Fruit fly (Drosophila melanogaster) whole organism, embryonic: Measurements from ENCODE around the gene CG14153.

ENCODE experiments used
- Abd-B ChIP-seq: fragments of 200-800 bp; sonication (Bioruptor generic); optimal IDR thresholded peaks from 2 replicates; lab custom pipeline; 2018; ENCODE audit warnings: missing biosample characterization, mild to moderate bottlenecking, missing genetic modification characterization, moderate library complexity
- Awh ChIP-seq: fragments of 200-800 bp; sonication (Bioruptor generic); IDR thresholded peaks from 2 replicates; pipeline ENCODE4, ENCODE4 v1.3.6; 2022; ENCODE audit warnings: missing biosample characterization, missing genetic modification characterization
- CG10654 ChIP-seq: fragments of 200-800 bp; sonication (Bioruptor generic); optimal IDR thresholded peaks from 2 replicates; lab custom pipeline; 2016; ENCODE audit warnings: missing biosample characterization, missing genetic modification characterization
- CG12391 ChIP-seq: fragments of 200-800 bp; sonication (Bioruptor generic); optimal IDR thresholded peaks from 3 replicates; lab custom pipeline; 2018; ENCODE audit warnings: missing biosample characterization, mild to moderate bottlenecking, missing genetic modification characterization, moderate library complexity
- CG13894 ChIP-seq: fragments of 200-800 bp; sonication (Bioruptor generic); optimal IDR thresholded peaks from 3 replicates; lab custom pipeline; 2018; ENCODE audit warnings: missing biosample characterization, mild to moderate bottlenecking, missing genetic modification characterization, moderate library complexity
- CG14441 ChIP-seq: fragments of 200-800 bp; sonication (Bioruptor generic); IDR thresholded peaks from 2 replicates; pipeline ENCODE4 v1.3.6; 2022; ENCODE audit warnings: missing biosample characterization, missing genetic modification characterization
- CG14667 ChIP-seq: fragments of 200-800 bp; sonication (Bioruptor generic); IDR thresholded peaks from 2 replicates; pipeline ENCODE4 v1.3.6; 2022; ENCODE audit warnings: missing biosample characterization, missing genetic modification characterization
- CG14965 ChIP-seq: fragments of 200-800 bp; sonication (Bioruptor generic); optimal IDR thresholded peaks from 2 replicates; lab custom pipeline; 2016; ENCODE audit warnings: missing biosample characterization, missing genetic modification characterization, borderline replicate concordance
- CG15073 ChIP-seq: fragments of 200-800 bp; sonication (Bioruptor generic); optimal IDR thresholded peaks from 2 replicates; lab custom pipeline; 2016; ENCODE audit warnings: missing biosample characterization, missing genetic modification characterization
- CG17328 ChIP-seq: fragments of 200-800 bp; sonication (Bioruptor generic); IDR thresholded peaks from 2 replicates; pipeline ENCODE4 v1.3.6; 2022; ENCODE audit warnings: missing biosample characterization, missing genetic modification characterization
- CG17361 ChIP-seq: fragments of 200-800 bp; sonication (Bioruptor generic); IDR thresholded peaks from 3 replicates; pipeline ENCODE4 v1.3.6; 2022; ENCODE audit warnings: missing biosample characterization, missing genetic modification characterization
- CG17912 ChIP-seq: fragments of 200-800 bp; sonication (Bioruptor generic); optimal IDR thresholded peaks from 2 replicates; lab custom pipeline; 2018; ENCODE audit warnings: missing biosample characterization, mild to moderate bottlenecking, missing genetic modification characterization
- CG18619 ChIP-seq: fragments of 200-800 bp; sonication (Bioruptor generic); optimal IDR thresholded peaks from 3 replicates; lab custom pipeline; 2017; ENCODE audit warnings: missing biosample characterization, mild to moderate bottlenecking, missing genetic modification characterization
- CG34224 ChIP-seq: fragments of 200-800 bp; sonication (Bioruptor generic); IDR thresholded peaks from 3 replicates; pipeline ENCODE4 v1.3.6; 2022; ENCODE audit warnings: missing biosample characterization, missing genetic modification characterization; ENCODE audit not compliant: partially characterized antibody
- CG4730 ChIP-seq: fragments of 200-800 bp; sonication (Bioruptor generic); IDR thresholded peaks from 2 replicates; pipeline ENCODE4 v1.3.6; 2022; ENCODE audit warnings: missing biosample characterization, missing genetic modification characterization
- CG4820 ChIP-seq: fragments of 200-800 bp; sonication (Bioruptor generic); optimal IDR thresholded peaks from 3 replicates; lab custom pipeline; 2016; ENCODE audit warnings: missing biosample characterization, missing genetic modification characterization
- CG5180 ChIP-seq: fragments of 200-800 bp; sonication (Bioruptor generic); optimal IDR thresholded peaks from 3 replicates; lab custom pipeline; 2017; ENCODE audit warnings: missing biosample characterization, missing genetic modification characterization, mild to moderate bottlenecking, moderate library complexity, missing genetic modification reagents
- CG6765 ChIP-seq: fragments of 200-800 bp; sonication (Bioruptor generic); optimal IDR thresholded peaks from 3 replicates; lab custom pipeline; 2017; ENCODE audit warnings: missing biosample characterization, mild to moderate bottlenecking, missing genetic modification characterization
- CG7963 ChIP-seq: fragments of 200-800 bp; sonication (Bioruptor generic); IDR thresholded peaks from 3 replicates; pipeline ENCODE4 v1.3.6; 2022; ENCODE audit warnings: missing biosample characterization, missing genetic modification characterization; ENCODE audit not compliant: partially characterized antibody
- CG7987 ChIP-seq: fragments of 200-800 bp; sonication (Bioruptor generic); optimal IDR thresholded peaks from 2 replicates; lab custom pipeline; 2018; ENCODE audit warnings: missing biosample characterization, mild to moderate bottlenecking, missing genetic modification characterization, moderate library complexity
- CG9437 ChIP-seq: fragments of 200-800 bp; sonication (Bioruptor generic); optimal IDR thresholded peaks from 2 replicates; lab custom pipeline; 2018; ENCODE audit warnings: missing biosample characterization, mild to moderate bottlenecking, missing genetic modification characterization
- CG9932 ChIP-seq: fragments of 200-800 bp; sonication (Bioruptor generic); IDR thresholded peaks from 2 replicates; pipeline ENCODE4 v1.3.6; 2022; ENCODE audit warnings: missing biosample characterization, missing genetic modification characterization
- D19B ChIP-seq: fragments of 200-800 bp; sonication (Bioruptor generic); optimal IDR thresholded peaks from 2 replicates; lab custom pipeline; 2017; ENCODE audit warnings: missing biosample characterization, mild to moderate bottlenecking, missing genetic modification characterization
- Dip3 ChIP-seq: fragments of 200-800 bp; sonication (Bioruptor generic); optimal IDR thresholded peaks from 3 replicates; lab custom pipeline; 2016; ENCODE audit warnings: missing biosample characterization, missing genetic modification characterization
- Doc2 ChIP-seq: fragments of 200-800 bp; sonication (Bioruptor generic); IDR thresholded peaks from 2 replicates; pipeline ENCODE4 v1.3.6; 2022; ENCODE audit warnings: missing biosample characterization, missing genetic modification characterization
- E2f1 ChIP-seq: fragments of 200-800 bp; sonication (Bioruptor generic); IDR thresholded peaks from 2 replicates; pipeline ENCODE4 v1.3.6; 2022; ENCODE audit warnings: missing biosample characterization, missing genetic modification characterization
- E2f2 ChIP-seq: fragments of 200-800 bp; sonication (Bioruptor generic); IDR thresholded peaks from 2 replicates; pipeline ENCODE4 v1.3.6; 2022; ENCODE audit warnings: missing biosample characterization, missing genetic modification characterization
- GATAe ChIP-seq: fragments of 200-800 bp; sonication (Bioruptor generic); conservative IDR thresholded peaks from 2 replicates; pipeline ENCODE4 v1.3.6; 2022; ENCODE audit warnings: missing biosample characterization, missing genetic modification characterization
- Hand ChIP-seq: fragments of 200-800 bp; sonication (Bioruptor generic); optimal IDR thresholded peaks from 2 replicates; lab custom pipeline; 2017; ENCODE audit warnings: mild to moderate bottlenecking, missing biosample characterization, missing genetic modification reagents, missing genetic modification characterization
- Hey ChIP-seq: fragments of 200-800 bp; sonication (Bioruptor generic); optimal IDR thresholded peaks from 3 replicates; lab custom pipeline; 2018; ENCODE audit warnings: missing biosample characterization, mild to moderate bottlenecking, missing genetic modification characterization
- Hsf ChIP-seq: fragments of 200-800 bp; sonication (Bioruptor generic); optimal IDR thresholded peaks from 3 replicates; lab custom pipeline; 2016; ENCODE audit warnings: missing biosample characterization, missing genetic modification characterization
- Mad ChIP-seq: fragments of 200-800 bp; sonication (Bioruptor generic); optimal IDR thresholded peaks from 2 replicates; lab custom pipeline; 2016; ENCODE audit warnings: missing biosample characterization, missing genetic modification characterization
- Six4 ChIP-seq: fragments of 200-800 bp; sonication (Bioruptor generic); optimal IDR thresholded peaks from 2 replicates; lab custom pipeline; 2016; ENCODE audit warnings: missing biosample characterization, missing genetic modification characterization
- cad ChIP-seq: fragments of >200 bp; optimal IDR thresholded peaks from 2 replicates; lab custom pipeline; 2017; ENCODE audit warnings: missing biosample characterization, missing genetic modification characterization
- cas ChIP-seq: fragments of 200-800 bp; sonication (Bioruptor generic); IDR thresholded peaks from 2 replicates; pipeline ENCODE4 v1.3.6; 2022; ENCODE audit warnings: missing biosample characterization, missing genetic modification characterization
- cg ChIP-seq: fragments of 200-800 bp; sonication (Bioruptor generic); optimal IDR thresholded peaks from 3 replicates; lab custom pipeline; 2019; ENCODE audit warnings: missing biosample characterization, mild to moderate bottlenecking, missing genetic modification characterization, moderate library complexity
- dimm ChIP-seq: fragments of 200-800 bp; sonication (Bioruptor generic); IDR thresholded peaks from 2 replicates; pipeline ENCODE4 v1.3.6; 2022; ENCODE audit warnings: missing biosample characterization, missing genetic modification characterization
- emc ChIP-seq: fragments of 200-800 bp; sonication (Bioruptor generic); optimal IDR thresholded peaks from 2 replicates; lab custom pipeline; 2016; ENCODE audit warnings: missing biosample characterization, missing genetic modification characterization
- ewg ChIP-seq: fragments of 200-800 bp; sonication (Bioruptor generic); optimal IDR thresholded peaks from 3 replicates; lab custom pipeline; 2017; ENCODE audit warnings: mild to moderate bottlenecking, missing biosample characterization, missing genetic modification reagents, missing genetic modification characterization
- exex ChIP-seq: fragments of 200-800 bp; sonication (Bioruptor generic); optimal IDR thresholded peaks from 4 replicates; lab custom pipeline; 2018; ENCODE audit warnings: missing biosample characterization, mild to moderate bottlenecking, missing genetic modification characterization, moderate library complexity
- lola ChIP-seq, 3 experiments: fragments of >200 bp in 2 of 3; fragments of 200-800 bp in 1 of 3; sonication (Bioruptor generic) in 1 of 3; optimal IDR thresholded peaks; 2 replicates each; lab custom pipeline; 2017 to 2019; ENCODE audit warnings: missing biosample characterization in 3 of 3, missing genetic modification characterization in 3 of 3, mild to moderate bottlenecking in 1 of 3, moderate library complexity in 1 of 3
- mirr ChIP-seq: fragments of 200-800 bp; sonication (Bioruptor generic); optimal IDR thresholded peaks from 3 replicates; lab custom pipeline; 2018; ENCODE audit warnings: missing biosample characterization, mild to moderate bottlenecking, missing genetic modification characterization
- pnt ChIP-seq: fragments of 200-800 bp; sonication (Bioruptor generic); optimal IDR thresholded peaks from 3 replicates; lab custom pipeline; 2016; ENCODE audit warnings: missing biosample characterization, missing genetic modification characterization
- scrt ChIP-seq: fragments of 200-800 bp; sonication (Bioruptor generic); optimal IDR thresholded peaks from 2 replicates; lab custom pipeline; 2018; ENCODE audit warnings: missing biosample characterization, mild to moderate bottlenecking, missing genetic modification characterization, moderate library complexity
- sd ChIP-seq: fragments of 200-800 bp; sonication (Bioruptor generic); optimal IDR thresholded peaks from 3 replicates; lab custom pipeline; 2018; ENCODE audit warnings: missing biosample characterization, mild to moderate bottlenecking, missing genetic modification characterization, moderate library complexity
- seq ChIP-seq: fragments of 200-800 bp; sonication (Bioruptor generic); IDR thresholded peaks from 2 replicates; pipeline ENCODE4 v1.3.6; 2022; ENCODE audit warnings: missing biosample characterization, missing genetic modification characterization
- sisA ChIP-seq: fragments of 200-800 bp; sonication (Bioruptor generic); IDR thresholded peaks from 2 replicates; pipeline ENCODE4 v1.3.6; 2022; ENCODE audit warnings: missing biosample characterization, missing genetic modification characterization
- sob ChIP-seq: fragments of 200-800 bp; sonication (Bioruptor generic); IDR thresholded peaks from 2 replicates; pipeline ENCODE4 v1.3.6; 2022; ENCODE audit warnings: missing biosample characterization, missing genetic modification characterization
- ssp ChIP-seq: fragments of 200-800 bp; sonication (Bioruptor generic); IDR thresholded peaks from 2 replicates; pipeline ENCODE4 v1.3.6; 2022; ENCODE audit warnings: missing biosample characterization, missing genetic modification characterization
- yki ChIP-seq: fragments of >200 bp; optimal IDR thresholded peaks from 3 replicates; lab custom pipeline; 2018

Gene CG14153

dm6 chr3L:10665433-10666150 is 22.3 kb downstream of the CG14153 start (continued):
- TF ChIP-seq Hsf (GFP tag; lab: Kevin White, UChicago) (peak; percentile 93), CG10654 (peak; percentile 89), lola (GFP tag; optimal IDR thresholded peaks at IDR 0.05; lab: Kevin White, UChicago) (peak in 1 of 3 experiments; percentile 99), ssp (peak; percentile 78), Doc2 (GFP tag; lab: Robert Waterston, UW) (no peak; the same call in 1 of the 2 replicates), scrt (GFP tag; lab: Kevin White, UChicago) (peak; percentile 95), ewg (GFP tag; lab: Kevin White, UChicago) (peak; percentile 91), CG7963 (no peak), sisA (peak; percentile 92), exex (tag; lab: Kevin White, UChicago) (peak; percentile 88), CG15073 (peak; percentile 79), CG14667 (GFP tag; lab: Robert Waterston, UW) (peak; percentile 86), D19B (peak; percentile 89), CG17328 (peak; percentile 90), CG14965 (GFP tag; lab: Kevin White, UChicago) (peak; percentile 9), seq (peak; percentile 96), dimm (peak; percentile 70), CG34224 (GFP tag; lab: Robert Waterston, UW) (no peak), CG12391 (peak; percentile 99), yki (lab: Kevin White, UChicago) (peak; percentile 58), CG17361 (peak; percentile 99), mirr (GFP tag; lab: Kevin White, UChicago) (peak; percentile 79), CG5180 (GFP tag; lab: Kevin White, UChicago) (peak; percentile 94), CG4730 (GFP tag; lab: Robert Waterston, UW) (peak; percentile 87), CG18619 (GFP tag; lab: Kevin White, UChicago) (peak; percentile 98), Awh (peak; percentile 87), CG9437 (GFP tag; lab: Kevin White, UChicago) (peak; percentile 96), cad (GFP tag; lab: Kevin White, UChicago) (no peak), Mad (peak; percentile 88), sd (peak; percentile 89), CG14441 (GFP tag; lab: Robert Waterston, UW) (peak; percentile 85), CG6765 (GFP tag; lab: Kevin White, UChicago) (peak; percentile 96), Hey (tag; lab: Kevin White, UChicago) (peak; percentile 82), GATAe (GFP tag; lab: Robert Waterston, UW) (peak; percentile 57), Dip3 (GFP tag; lab: Kevin White, UChicago) (peak; percentile 74), CG9932 (GFP tag; lab: Robert Waterston, UW) (peak; percentile 79), Abd-B (peak; percentile 98), CG4820 (GFP tag; lab: Kevin White, UChicago) (peak; percentile 94), CG17912 (GFP tag; lab: Kevin White, UChicago) (peak; percentile 87), emc (GFP tag; lab: Kevin White, UChicago) (peak; percentile 78), E2f1 (GFP tag; lab: Robert Waterston, UW) (peak; percentile 95), E2f2 (peak; percentile 75), CG7987 (GFP tag; lab: Kevin White, UChicago) (peak; percentile 89), cg (GFP tag; lab: Kevin White, UChicago) (peak; percentile 94), Six4 (GFP tag; lab: Kevin White, UChicago) (peak; percentile 96), CG13894 (tag; lab: Kevin White, UChicago) (peak; percentile 86), sob (GFP tag; lab: Robert Waterston, UW) (peak; percentile 85; the same call in 1 of the 2 replicates), pnt (GFP tag; lab: Kevin White, UChicago) (peak; percentile 87), cas (GFP tag; lab: Robert Waterston, UW) (peak; percentile 75), Hand (GFP tag; lab: Kevin White, UChicago) (peak; percentile 95)
